Worm (Caenorhabditis elegans): Measurements from ENCODE around the gene srh-213.

Gene srh-213

DNA sequence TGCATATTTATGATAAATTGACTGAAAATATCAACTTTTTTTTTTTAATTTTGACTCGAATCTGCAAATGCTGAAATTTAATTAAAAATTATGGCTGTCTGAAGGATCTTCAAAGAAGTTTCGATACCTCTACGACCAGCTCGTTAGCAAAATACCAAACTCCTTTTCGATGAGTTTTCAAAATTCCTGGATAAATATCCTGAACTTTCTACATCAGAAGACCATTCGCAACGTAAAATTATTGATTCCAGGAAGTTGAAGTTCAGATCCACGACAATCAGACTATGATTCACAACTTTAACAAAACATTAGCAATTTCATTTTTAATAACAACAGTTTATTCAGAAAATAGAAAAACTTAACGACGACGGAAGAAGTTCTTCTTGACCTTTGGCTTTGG is 9.8 kb downstream of the srh-213 start:
- TF ChIP-seq atf-7 (tag; optimal IDR thresholded peaks at IDR 0.05): peak; percentile 38
- peak; percentile 51 for TF ChIP-seq athp-1 (tag; optimal IDR thresholded peaks at IDR 0.05)
- no peak for TF ChIP-seq ztf-26 (tag; optimal IDR thresholded peaks at IDR 0.05)
- TF ChIP-seq nfya-1 (tag; optimal IDR thresholded peaks at IDR 0.05; ENCODE audit: borderline replicate concordance, insufficient read depth): no peak
- no peak for TF ChIP-seq Y53F4B.3 (GFP tag; IDR thresholded peaks at IDR 0.05)
- peak; percentile 71 for TF ChIP-seq nfyb-1 (GFP tag; IDR thresholded peaks at IDR 0.05)
- TF ChIP-seq pbrm-1 (GFP tag; IDR thresholded peaks at IDR 0.05): peak; percentile 51
- TF ChIP-seq gei-17 (GFP tag; optimal IDR thresholded peaks at IDR 0.05): no peak
- TF ChIP-seq fkh-3 (tag; optimal IDR thresholded peaks at IDR 0.05): no peak
- peak; percentile 9 for TF ChIP-seq F52B5.7 (tag; optimal IDR thresholded peaks at IDR 0.05)
- TF ChIP-seq him-1 (tag; optimal IDR thresholded peaks at IDR 0.05): peak; percentile 73
- TF ChIP-seq ceh-79 (tag; optimal IDR thresholded peaks at IDR 0.05): peak; percentile 2
- TF ChIP-seq C17E4.6 (GFP tag; IDR thresholded peaks at IDR 0.05): peak; percentile 54; the same call in 1 of the 2 replicates
- TF ChIP-seq snpc-1.1 (tag; optimal IDR thresholded peaks at IDR 0.05; ENCODE audit: insufficient read depth): peak; percentile 80
- TF ChIP-seq dox-1 (GFP tag; IDR thresholded peaks at IDR 0.05): no peak
- TF ChIP-seq rcor-1 (GFP tag; IDR thresholded peaks at IDR 0.05): peak; percentile 68
- peak; percentile 33; the same call in 1 of the 2 replicates for TF ChIP-seq ceh-100 (GFP tag; IDR thresholded peaks at IDR 0.05)
- peak; percentile 85 for TF ChIP-seq snpc-1.3 (tag; optimal IDR thresholded peaks at IDR 0.05; ENCODE audit: insufficient read depth)
- 0 out of 2 replicates have a peak, but pooled peaks have one; percentile 11 for TF ChIP-seq hmg-20 (GFP tag; IDR thresholded peaks at IDR 0.05)
- TF ChIP-seq mxl-1 (tag; optimal IDR thresholded peaks at IDR 0.05): peak; percentile 21
- 0 out of 2 replicates have a peak, but pooled peaks have one; percentile 52 for TF ChIP-seq cebp-2 (GFP tag; IDR thresholded peaks at IDR 0.05)
- no peak for TF ChIP-seq ztf-3 (GFP tag; optimal IDR thresholded peaks at IDR 0.05)
- TF ChIP-seq ekl-4 (GFP tag; IDR thresholded peaks at IDR 0.05): peak; percentile 79; the same call in 1 of the 2 replicates
- TF ChIP-seq D2030.7 (GFP tag; IDR thresholded peaks at IDR 0.05): peak; percentile 88
- no peak for TF ChIP-seq F23B12.7 (tag; optimal IDR thresholded peaks at IDR 0.05; ENCODE audit: insufficient read depth)
- TF ChIP-seq lsl-1 (GFP tag; optimal IDR thresholded peaks at IDR 0.05): peak; percentile 48
- TF ChIP-seq F55B11.4 (tag; optimal IDR thresholded peaks at IDR 0.05; ENCODE audit: borderline replicate concordance, insufficient read depth): no peak
- TF ChIP-seq F57A8.1 (GFP tag; optimal IDR thresholded peaks at IDR 0.05): no peak
- TF ChIP-seq zfh-2 (GFP tag; conservative IDR thresholded peaks at IDR 0.05): no peak
- peak; percentile 48 for TF ChIP-seq xnd-1 (tag; optimal IDR thresholded peaks at IDR 0.05)
- TF ChIP-seq Y67H2A.10 (GFP tag; conservative IDR thresholded peaks at IDR 0.05): no peak
- peak; percentile 73 for TF ChIP-seq hsf-1 (GFP tag; IDR thresholded peaks at IDR 0.05)
- TF ChIP-seq egl-44 (GFP tag; IDR thresholded peaks at IDR 0.05): no peak
- no peak for TF ChIP-seq mel-28 (tag; optimal IDR thresholded peaks at IDR 0.05; ENCODE audit: borderline replicate concordance)
- peak; percentile 54 for TF ChIP-seq lin-54 (GFP tag; optimal IDR thresholded peaks at IDR 0.05)
- no peak for TF ChIP-seq aptf-2 (GFP tag; conservative IDR thresholded peaks at IDR 0.05)
- TF ChIP-seq snpc-3.4 (tag; optimal IDR thresholded peaks at IDR 0.05): peak; percentile 53
- TF ChIP-seq rpc-1 (optimal IDR thresholded peaks at IDR 0.05): no peak
- TF ChIP-seq rpc-1 (tag; optimal IDR thresholded peaks at IDR 0.05): peak; percentile 15
- TF ChIP-seq rec-8 (tag; optimal IDR thresholded peaks at IDR 0.05): peak in 1 of 2 experiments; percentile 17
- TF ChIP-seq tlf-1 (GFP tag; optimal IDR thresholded peaks at IDR 0.05): peak; percentile 73
- TF ChIP-seq attf-5 (GFP tag; optimal IDR thresholded peaks at IDR 0.05): no peak
- peak; percentile 84 for TF ChIP-seq madf-6 (GFP tag; IDR thresholded peaks at IDR 0.05)
- TF ChIP-seq hmg-1.2 (GFP tag; IDR thresholded peaks at IDR 0.05): no peak; the same call in 1 of the 2 replicates
- peak; percentile 47 for TF ChIP-seq tbp1 (GFP tag; optimal IDR thresholded peaks at IDR 0.05)
- TF ChIP-seq efl-1 (GFP tag; optimal IDR thresholded peaks at IDR 0.05): peak; percentile 52
- peak; percentile 54; the same call in 1 of the 2 replicates for TF ChIP-seq F33H1.4 (GFP tag; IDR thresholded peaks at IDR 0.05)
